Worm (Caenorhabditis elegans) whole organism, L4 larva: ENCODE measurements around the gene cec-4.

Source experiments
- ZK546.5 ChIP-seq, 2 experiments: sonication (generic microtip); optimal IDR thresholded peaks; 2 replicates each; lab custom pipeline; 2017; ENCODE audit warnings: missing biosample characterization in 2 of 2, missing genetic modification characterization in 2 of 2
- attf-4 ChIP-seq: sonication (generic microtip); optimal IDR thresholded peaks from 3 replicates; lab custom pipeline; 2017; ENCODE audit warnings: missing biosample characterization, missing genetic modification characterization
- ceh-28 ChIP-seq: fragments of 150-350 bp; optimal IDR thresholded peaks from 2 replicates; lab custom pipeline; 2014; ENCODE audit warnings: missing biosample characterization, missing genetic modification reagents, missing genetic modification characterization
- ces-1 ChIP-seq: fragments of 150-350 bp; sonication (generic microtip); optimal IDR thresholded peaks from 4 replicates; lab custom pipeline; 2014; ENCODE audit warnings: missing biosample characterization, missing genetic modification reagents, missing genetic modification characterization
- daf-8 ChIP-seq: fragments of 200-800 bp; sonication (Bioruptor generic); IDR thresholded peaks from 2 replicates; pipeline ENCODE4 v1.3.6; 2022; ENCODE audit warnings: missing genetic modification characterization, missing compliant biosample characterization
- gei-8 ChIP-seq: fragments of 200-800 bp; sonication (Bioruptor generic); optimal IDR thresholded peaks from 2 replicates; lab custom pipeline; 2018; ENCODE audit warnings: mild to moderate bottlenecking, missing genetic modification characterization, missing compliant biosample characterization
- lin-15B ChIP-seq: fragments of 150-350 bp; sonication (generic microtip); optimal IDR thresholded peaks from 3 replicates; lab custom pipeline; 2014; ENCODE audit warnings: missing biosample characterization, missing genetic modification characterization
- nhr-237 ChIP-seq: sonication (generic microtip); optimal IDR thresholded peaks from 2 replicates; lab custom pipeline; 2017; ENCODE audit warnings: missing biosample characterization, missing genetic modification characterization
- sdz-12 ChIP-seq: fragments of 200-800 bp; sonication (Bioruptor generic); optimal IDR thresholded peaks from 2 replicates; lab custom pipeline; 2018; ENCODE audit warnings: mild to moderate bottlenecking, missing genetic modification characterization, missing compliant biosample characterization
- spr-3 ChIP-seq: fragments of 200-800 bp; sonication (Bioruptor generic); optimal IDR thresholded peaks from 2 replicates; lab custom pipeline; 2018; ENCODE audit warnings: mild to moderate bottlenecking, missing genetic modification characterization, missing compliant biosample characterization
- unc-62 ChIP-seq, 3 experiments: fragments of 150-350 bp in 1 of 3; sonication (generic microtip); optimal IDR thresholded peaks in 2 of 3; peaks in 1 of 3; 1 replicate in 1 of 3; 2 replicates in 2 of 3; lab custom pipeline; 2014 to 2017; ENCODE audit warnings: missing biosample characterization in 3 of 3, missing genetic modification characterization in 3 of 3, missing genetic modification reagents in 3 of 3, missing genotype in 1 of 3
- zfp-2 ChIP-seq: sonication (generic microtip); optimal IDR thresholded peaks from 2 replicates; lab custom pipeline; 2016; ENCODE audit warnings: mild to moderate bottlenecking, missing genetic modification characterization, missing compliant biosample characterization
- ztf-11 ChIP-seq: fragments of 150-350 bp; optimal IDR thresholded peaks from 2 replicates; lab custom pipeline; 2014; ENCODE audit warnings: missing biosample characterization, missing genetic modification characterization

DNA sequence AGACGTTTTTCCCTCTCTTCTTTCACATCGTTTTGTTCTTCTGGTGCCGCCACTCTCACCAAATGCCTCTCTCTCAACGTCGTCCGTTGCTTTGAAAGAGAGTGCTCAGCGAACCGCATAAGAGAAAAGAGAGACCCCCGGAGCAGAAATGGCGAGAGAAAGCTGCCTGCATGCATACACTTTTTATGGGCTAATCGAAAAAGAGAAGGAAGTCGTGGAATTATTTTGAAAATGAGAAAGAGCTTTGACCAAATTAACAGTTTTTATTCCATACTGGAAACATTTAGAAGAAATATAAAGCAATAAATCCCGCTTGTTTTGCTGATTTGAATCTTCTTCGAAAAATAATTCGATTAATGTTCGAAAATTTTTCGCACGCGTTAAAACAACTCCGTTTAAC is 44.9 kb downstream of the cec-4 start:
- no peak for TF ChIP-seq daf-8
- no peak for TF ChIP-seq ceh-28
- TF ChIP-seq nhr-237 (tag; lab: Kevin White, UChicago) = no peak
- TF ChIP-seq sdz-12 = no peak
- TF ChIP-seq attf-4 = no peak
- TF ChIP-seq ces-1 (GFP tag; lab: Kevin White, UChicago) = no peak
- TF ChIP-seq ZK546.5 (tag; optimal IDR thresholded peaks at IDR 0.05; lab: Kevin White, UChicago) = no peak
- TF ChIP-seq spr-3 (GFP tag; lab: Kevin White, UChicago) = no peak
- TF ChIP-seq ztf-11 (tag; lab: Kevin White, UChicago) = no peak
- no peak for TF ChIP-seq gei-8 (GFP tag; lab: Kevin White, UChicago)
- no peak for TF ChIP-seq zfp-2 (tag; lab: Kevin White, UChicago)
- no peak for TF ChIP-seq lin-15B (tag; lab: Kevin White, UChicago)
- peak in 1 of 2 experiments; percentile 82 for TF ChIP-seq unc-62 (GFP tag; optimal IDR thresholded peaks at IDR 0.05 in 1 of 2; lab: Kevin White, UChicago)
- no peak for TF ChIP-seq unc-62 (tag; optimal IDR thresholded peaks at IDR 0.05; lab: Kevin White, UChicago)
